Fruit fly (Drosophila melanogaster) whole organism, embryonic: ENCODE measurements around the gene CG5516.
A peak's percentile ranks its signal among the peaks of the same experiment; 100 is the strongest.

ENCODE experiments used
- CG10462 ChIP-seq: fragments of 200-800 bp; sonication (Bioruptor generic); optimal IDR thresholded peaks from 2 replicates; lab custom pipeline; 2016; ENCODE audit warnings: missing biosample characterization, missing genetic modification characterization
- CG11085 ChIP-seq: fragments of 200-800 bp; sonication (Bioruptor generic); IDR thresholded peaks from 2 replicates; pipeline ENCODE4 v1.3.6; 2022; ENCODE audit warnings: missing biosample characterization, missing genetic modification characterization
- CG11456 ChIP-seq: fragments of 200-800 bp; sonication (Bioruptor generic); IDR thresholded peaks from 3 replicates; pipeline ENCODE4 v1.3.6; 2022; ENCODE audit warnings: missing biosample characterization, missing genetic modification characterization
- CG12391 ChIP-seq: fragments of 200-800 bp; sonication (Bioruptor generic); optimal IDR thresholded peaks from 3 replicates; lab custom pipeline; 2018; ENCODE audit warnings: missing biosample characterization, mild to moderate bottlenecking, missing genetic modification characterization, moderate library complexity
- CG13424 ChIP-seq: fragments of 200-800 bp; sonication (Bioruptor generic); optimal IDR thresholded peaks from 2 replicates; lab custom pipeline; 2019; ENCODE audit warnings: missing biosample characterization, mild to moderate bottlenecking, missing genetic modification characterization, moderate library complexity
- CG13894 ChIP-seq: fragments of 200-800 bp; sonication (Bioruptor generic); optimal IDR thresholded peaks from 3 replicates; lab custom pipeline; 2018; ENCODE audit warnings: missing biosample characterization, mild to moderate bottlenecking, missing genetic modification characterization, moderate library complexity
- CG14667 ChIP-seq: fragments of 200-800 bp; sonication (Bioruptor generic); IDR thresholded peaks from 2 replicates; pipeline ENCODE4 v1.3.6; 2022; ENCODE audit warnings: missing biosample characterization, missing genetic modification characterization
- CG16779 ChIP-seq: fragments of 200-800 bp; sonication (Bioruptor generic); IDR thresholded peaks from 2 replicates; pipeline ENCODE4 v1.3.6; 2022; ENCODE audit warnings: missing biosample characterization, missing genetic modification characterization
- CG18011 ChIP-seq: fragments of 200-800 bp; sonication (Bioruptor generic); optimal IDR thresholded peaks from 2 replicates; lab custom pipeline; 2017; ENCODE audit warnings: missing biosample characterization, missing genetic modification characterization, mild to moderate bottlenecking, moderate library complexity, missing genotype
- CG18599 ChIP-seq: fragments of 200-800 bp; sonication (Bioruptor generic); optimal IDR thresholded peaks from 3 replicates; lab custom pipeline; 2017; ENCODE audit warnings: missing biosample characterization, missing genetic modification characterization, mild to moderate bottlenecking, moderate library complexity, missing genetic modification reagents
- CG2120 ChIP-seq: fragments of 200-800 bp; sonication (Bioruptor generic); optimal IDR thresholded peaks from 3 replicates; lab custom pipeline; 2016; ENCODE audit warnings: missing biosample characterization, missing genetic modification characterization
- CG2202 ChIP-seq: fragments of 200-800 bp; sonication (Bioruptor generic); optimal IDR thresholded peaks from 2 replicates; lab custom pipeline; 2018; ENCODE audit warnings: missing biosample characterization, mild to moderate bottlenecking, missing genetic modification characterization
- CG2678 ChIP-seq: fragments of 200-800 bp; sonication (Bioruptor generic); optimal IDR thresholded peaks from 3 replicates; lab custom pipeline; 2019; ENCODE audit warnings: missing biosample characterization, mild to moderate bottlenecking, missing genetic modification characterization, moderate library complexity
- CG30431 ChIP-seq: fragments of 200-800 bp; sonication (Bioruptor generic); optimal IDR thresholded peaks from 2 replicates; lab custom pipeline; 2017; ENCODE audit warnings: missing biosample characterization, missing genetic modification characterization
- CG31365 ChIP-seq: fragments of 200-800 bp; sonication (Bioruptor generic); optimal IDR thresholded peaks from 2 replicates; lab custom pipeline; 2018; ENCODE audit warnings: missing biosample characterization, mild to moderate bottlenecking, missing genetic modification characterization
- CG32532 ChIP-seq: fragments of 200-800 bp; sonication (Bioruptor generic); IDR thresholded peaks from 2 replicates; pipeline ENCODE4 v1.3.6; 2022; ENCODE audit warnings: missing biosample characterization, missing genetic modification characterization
- CG4360 ChIP-seq: fragments of 200-800 bp; sonication (Bioruptor generic); IDR thresholded peaks from 2 replicates; pipeline ENCODE4 v1.3.6; 2022; ENCODE audit warnings: missing biosample characterization, missing genetic modification characterization
- CG4404 ChIP-seq: fragments of 200-800 bp; sonication (Bioruptor generic); IDR thresholded peaks from 2 replicates; pipeline ENCODE4 v1.3.6; 2022; ENCODE audit warnings: missing biosample characterization, missing genetic modification characterization
- CG4617 ChIP-seq: fragments of 200-800 bp; sonication (Bioruptor generic); optimal IDR thresholded peaks from 3 replicates; lab custom pipeline; 2016; ENCODE audit warnings: missing biosample characterization, missing genetic modification characterization, borderline replicate concordance
- CG7556 ChIP-seq: fragments of 200-800 bp; sonication (Bioruptor generic); optimal IDR thresholded peaks from 2 replicates; lab custom pipeline; 2017; ENCODE audit warnings: missing biosample characterization, mild to moderate bottlenecking, missing genetic modification characterization
- CG8924 ChIP-seq: fragments of 200-800 bp; optimal IDR thresholded peaks from 3 replicates; lab custom pipeline; 2019; ENCODE audit warnings: missing biosample characterization, mild to moderate bottlenecking, missing genetic modification characterization, moderate library complexity
- CG9876 ChIP-seq: fragments of 200-800 bp; sonication (Bioruptor generic); optimal IDR thresholded peaks from 2 replicates; lab custom pipeline; 2016; ENCODE audit warnings: missing biosample characterization, missing genetic modification characterization
- CG9932 ChIP-seq: fragments of 200-800 bp; sonication (Bioruptor generic); IDR thresholded peaks from 2 replicates; pipeline ENCODE4 v1.3.6; 2022; ENCODE audit warnings: missing biosample characterization, missing genetic modification characterization
- Camta ChIP-seq: fragments of 200-800 bp; sonication (Bioruptor generic); optimal IDR thresholded peaks from 2 replicates; lab custom pipeline; 2016; ENCODE audit warnings: missing biosample characterization, missing genetic modification characterization
- D ChIP-seq, 2 experiments: fragments of 200-800 bp in 1 of 2; fragments of >200 bp in 1 of 2; sonication (Bioruptor generic) in 1 of 2; optimal IDR thresholded peaks; 2 replicates in 1 of 2; 3 replicates in 1 of 2; lab custom pipeline; 2017; ENCODE audit warnings: mild to moderate bottlenecking in 1 of 2, missing biosample characterization in 1 of 2, missing genetic modification characterization in 1 of 2, missing genetic modification reagents in 1 of 2
- Dbx ChIP-seq: fragments of 200-800 bp; sonication (Bioruptor generic); IDR thresholded peaks from 3 replicates; pipeline ENCODE4 v1.3.6; 2022; ENCODE audit warnings: missing biosample characterization, missing genetic modification characterization
- Deaf1 ChIP-seq: fragments of 200-800 bp; optimal IDR thresholded peaks from 3 replicates; lab custom pipeline; 2019; ENCODE audit warnings: missing biosample characterization, mild to moderate bottlenecking, missing genetic modification characterization, moderate library complexity
- Ets65A ChIP-seq: fragments of 200-800 bp; sonication (Bioruptor generic); peaks from one replicate; lab custom pipeline; 2016; ENCODE audit warnings: missing biosample characterization, missing genetic modification characterization
- GATAe ChIP-seq: fragments of 200-800 bp; sonication (Bioruptor generic); conservative IDR thresholded peaks from 2 replicates; pipeline ENCODE4 v1.3.6; 2022; ENCODE audit warnings: missing biosample characterization, missing genetic modification characterization
- Gsc ChIP-seq: fragments of 200-800 bp; sonication (Bioruptor generic); IDR thresholded peaks from 2 replicates; pipeline ENCODE4 v1.3.6; 2022; ENCODE audit warnings: missing biosample characterization, missing genetic modification characterization
- Kr ChIP-seq: fragments of 200-800 bp; sonication (Bioruptor generic); optimal IDR thresholded peaks from 2 replicates; lab custom pipeline; 2017; ENCODE audit warnings: missing biosample characterization, mild to moderate bottlenecking, missing genetic modification characterization
- MBD-R2 ChIP-seq: fragments of 200-800 bp; sonication (Bioruptor generic); IDR thresholded peaks from 2 replicates; pipeline ENCODE4 v1.3.6; 2022; ENCODE audit warnings: missing biosample characterization, missing genetic modification characterization
- Med ChIP-seq: fragments of 200-800 bp; sonication (Bioruptor generic); peaks from one replicate; lab custom pipeline; 2016; ENCODE audit warnings: missing biosample characterization, missing genetic modification characterization, mild to moderate bottlenecking, inconsistent platforms, moderate library complexity
- Poxn ChIP-seq: fragments of 200-800 bp; sonication (Bioruptor generic); IDR thresholded peaks from 2 replicates; pipeline ENCODE4 v1.3.6; 2022; ENCODE audit warnings: missing biosample characterization, missing genetic modification characterization
- Ptx1 ChIP-seq: fragments of 200-800 bp; sonication (Bioruptor generic); IDR thresholded peaks from 2 replicates; pipeline ENCODE4 v1.3.6; 2022; ENCODE audit warnings: missing biosample characterization, missing genetic modification characterization
- Rfx ChIP-seq: fragments of 200-800 bp; sonication (Bioruptor generic); IDR thresholded peaks from 2 replicates; pipeline ENCODE4 v1.3.6; 2022; ENCODE audit warnings: missing biosample characterization, missing genetic modification characterization
- crol ChIP-seq: fragments of 200-800 bp; sonication (Bioruptor generic); IDR thresholded peaks from 2 replicates; pipeline ENCODE4 v1.3.6; 2022; ENCODE audit warnings: missing biosample characterization, missing genetic modification characterization
- ems ChIP-seq: fragments of 200-800 bp; sonication (Bioruptor generic); optimal IDR thresholded peaks from 3 replicates; lab custom pipeline; 2016; ENCODE audit warnings: missing biosample characterization, missing genetic modification characterization
- en ChIP-seq: fragments of 200-800 bp; sonication (Bioruptor generic); optimal IDR thresholded peaks from 2 replicates; lab custom pipeline; 2016; ENCODE audit warnings: missing biosample characterization, missing genetic modification characterization
- fd3F ChIP-seq: fragments of 200-800 bp; sonication (Bioruptor generic); optimal IDR thresholded peaks from 2 replicates; lab custom pipeline; 2018; ENCODE audit warnings: missing biosample characterization, mild to moderate bottlenecking, missing genetic modification characterization, moderate library complexity
- hkb ChIP-seq, 2 experiments: fragments of 200-800 bp in 1 of 2; fragments of >200 bp in 1 of 2; sonication (Bioruptor generic) in 1 of 2; IDR thresholded peaks in 1 of 2; optimal IDR thresholded peaks in 1 of 2; 2 replicates each; pipeline versions ENCODE4 v1.3.6 to Lab custom; 2017 to 2022; ENCODE audit warnings: missing biosample characterization in 1 of 2, missing genetic modification characterization in 1 of 2
- jigr1 ChIP-seq: fragments of 200-800 bp; sonication (Bioruptor generic); IDR thresholded peaks from 3 replicates; pipeline ENCODE4 v1.3.6; 2022; ENCODE audit warnings: missing biosample characterization, missing genetic modification characterization
- mam ChIP-seq: fragments of 200-800 bp; sonication (Bioruptor generic); optimal IDR thresholded peaks from 3 replicates; lab custom pipeline; 2016; ENCODE audit warnings: missing biosample characterization, missing genetic modification characterization
- pum ChIP-seq: fragments of 200-800 bp; sonication (Bioruptor generic); optimal IDR thresholded peaks from 2 replicates; lab custom pipeline; 2016; ENCODE audit warnings: missing biosample characterization, missing genetic modification characterization
- ranshi ChIP-seq: fragments of 200-800 bp; sonication (Bioruptor generic); IDR thresholded peaks from 2 replicates; pipeline ENCODE4 v1.3.6; 2022; ENCODE audit warnings: missing biosample characterization, missing genetic modification characterization
- scrt ChIP-seq: fragments of 200-800 bp; sonication (Bioruptor generic); optimal IDR thresholded peaks from 2 replicates; lab custom pipeline; 2018; ENCODE audit warnings: missing biosample characterization, mild to moderate bottlenecking, missing genetic modification characterization, moderate library complexity
- sisA ChIP-seq: fragments of 200-800 bp; sonication (Bioruptor generic); IDR thresholded peaks from 2 replicates; pipeline ENCODE4 v1.3.6; 2022; ENCODE audit warnings: missing biosample characterization, missing genetic modification characterization
- slbo ChIP-seq: fragments of 200-800 bp; sonication (Bioruptor generic); IDR thresholded peaks from 2 replicates; pipeline ENCODE4 v1.3.6; 2022; ENCODE audit warnings: missing biosample characterization, missing genetic modification characterization
- tio ChIP-seq: fragments of 200-800 bp; sonication (Bioruptor generic); optimal IDR thresholded peaks from 2 replicates; lab custom pipeline; 2017; ENCODE audit warnings: missing biosample characterization, missing genetic modification characterization, inconsistent platforms
- vnd ChIP-seq: fragments of 200-800 bp; sonication (Bioruptor generic); IDR thresholded peaks from 3 replicates; pipeline ENCODE4 v1.3.6; 2022; ENCODE audit warnings: missing biosample characterization, missing genetic modification characterization; ENCODE audit not compliant: partially characterized antibody

The CG5516 gene

dm6 chr3R:15937708-15938107 lies 26.0 kb upstream of the CG5516 start (continued):
- TF ChIP-seq CG14667: no peak
- no peak for TF ChIP-seq pum
- TF ChIP-seq GATAe (GFP tag; lab: Robert Waterston, UW): no peak
- TF ChIP-seq fd3F (GFP tag; lab: Kevin White, UChicago): no peak
- TF ChIP-seq CG2678: no peak
- no peak for TF ChIP-seq vnd
- no peak for TF ChIP-seq CG12391 (tag; lab: Kevin White, UChicago)
- no peak for TF ChIP-seq en (GFP tag; lab: Kevin White, UChicago)
- no peak for TF ChIP-seq crol (GFP tag; lab: Robert Waterston, UW)
- TF ChIP-seq CG7556 (GFP tag; lab: Kevin White, UChicago): no peak
- TF ChIP-seq Deaf1 (tag; lab: Kevin White, UChicago): peak; percentile 65
- TF ChIP-seq Med: peak; percentile 63
- TF ChIP-seq CG18011: no peak
- no peak for TF ChIP-seq CG10462 (GFP tag; lab: Kevin White, UChicago)
- TF ChIP-seq CG4360 (GFP tag; lab: Robert Waterston, UW): no peak
- no peak for TF ChIP-seq CG30431
- no peak for TF ChIP-seq Ets65A
- TF ChIP-seq CG2202 (tag; lab: Kevin White, UChicago): no peak

dm6 chr3R:15947605-15948004 lies 16.1 kb upstream of the CG5516 start:
- no peak for TF ChIP-seq Gsc (GFP tag; lab: Robert Waterston, UW)
- TF ChIP-seq CG11456: 0 out of 3 replicates have a peak, but pooled peaks have one; percentile 57
- TF ChIP-seq scrt (GFP tag; lab: Kevin White, UChicago): peak; percentile 47
- peak; percentile 62 for TF ChIP-seq hkb (optimal IDR thresholded peaks at IDR 0.05; lab: Kevin White, UChicago)
- no peak for TF ChIP-seq hkb (GFP tag; IDR thresholded peaks at IDR 0.05; lab: Robert Waterston, UW)
- TF ChIP-seq CG31365 (tag; lab: Kevin White, UChicago): no peak
- TF ChIP-seq Dbx (GFP tag; lab: Robert Waterston, UW): peak; percentile 57; the same call in 1 of the 3 replicates
- 0 out of 2 replicates have a peak, but pooled peaks have one; percentile 26 for TF ChIP-seq CG4404 (GFP tag; lab: Robert Waterston, UW)
- TF ChIP-seq CG13894 (tag; lab: Kevin White, UChicago): peak; percentile 8
- TF ChIP-seq CG18599 (GFP tag; lab: Kevin White, UChicago): peak; percentile 35
- TF ChIP-seq CG2120: peak; percentile 41
- TF ChIP-seq slbo (GFP tag; lab: Robert Waterston, UW): 0 out of 2 replicates have a peak, but pooled peaks have one; percentile 36
- TF ChIP-seq CG9932: peak; percentile 44; the same call in 1 of the 2 replicates
- TF ChIP-seq Ptx1 (GFP tag; lab: Robert Waterston, UW): peak; percentile 44
- TF ChIP-seq mam (GFP tag; lab: Kevin White, UChicago): peak; percentile 1
- 0 out of 2 replicates have a peak, but pooled peaks have one; percentile 13 for TF ChIP-seq CG11085 (GFP tag; lab: Robert Waterston, UW)
- peak; percentile 48; the same call in 1 of the 2 replicates for TF ChIP-seq Rfx (GFP tag; lab: Robert Waterston, UW)
- peak; percentile 27; the same call in 1 of the 2 replicates for TF ChIP-seq MBD-R2 (GFP tag; lab: Robert Waterston, UW)
- TF ChIP-seq CG14667: no peak
- TF ChIP-seq ranshi (GFP tag; lab: Robert Waterston, UW): 0 out of 2 replicates have a peak, but pooled peaks have one; percentile 27
- TF ChIP-seq CG4617: no peak
- no peak for TF ChIP-seq Camta (GFP tag; lab: Kevin White, UChicago)
- TF ChIP-seq CG32532 (GFP tag; lab: Robert Waterston, UW): peak; percentile 18; the same call in 1 of the 2 replicates

- TF ChIP-seq jigr1 (no peak), CG13424 (no peak), Poxn (GFP tag; lab: Robert Waterston, UW) (no peak), CG16779 (GFP tag; lab: Robert Waterston, UW) (no peak), CG18599 (GFP tag; lab: Kevin White, UChicago) (no peak), CG8924 (no peak), sisA (GFP tag; lab: Robert Waterston, UW) (no peak), ems (GFP tag; lab: Kevin White, UChicago) (no peak), Med (no peak), Kr (no peak), D (optimal IDR thresholded peaks at IDR 0.05; lab: Kevin White, UChicago) (no peak), D (GFP tag; optimal IDR thresholded peaks at IDR 0.05; lab: Kevin White, UChicago) (no peak), CG9876 (GFP tag; lab: Kevin White, UChicago) (no peak), tio (GFP tag; lab: Kevin White, UChicago) (no peak), CG9932 (no peak)
Measured at dm6 chr3R:15950843-15951242, 12.8 kb upstream of the CG5516 start, which contains the start of the genes CG31088 and CG46383. Gene CG31088 (minus strand): TSS chr3R:15950943. Gene CG46383 (minus strand): TSS chr3R:15950943.
